Worm (Caenorhabditis elegans) whole organism, mixed stage, embryonic: ENCODE results near the gene T22B7.3.

Source experiments
- M03D4.4 ChIP-seq: sonication (generic microtip); optimal IDR thresholded peaks from 2 replicates; lab custom pipeline; 2017; ENCODE audit warnings: mild to moderate bottlenecking, missing genetic modification characterization, missing compliant biosample characterization
- bed-3 ChIP-seq: fragments of 200-800 bp; sonication (Bioruptor generic); optimal IDR thresholded peaks from 3 replicates; lab custom pipeline; 2018; ENCODE audit warnings: mild to moderate bottlenecking, missing genetic modification characterization, moderate library complexity, missing compliant biosample characterization
- blmp-1 ChIP-seq: fragments of 150-350 bp; optimal IDR thresholded peaks from 2 replicates; lab custom pipeline; 2014; ENCODE audit warnings: missing biosample characterization, missing genetic modification characterization
- ceh-39 ChIP-seq: fragments of 150-350 bp; optimal IDR thresholded peaks from 2 replicates; lab custom pipeline; 2014; ENCODE audit warnings: missing biosample characterization, missing genetic modification characterization
- ceh-43 ChIP-seq: fragments of 200-800 bp; sonication (Bioruptor generic); optimal IDR thresholded peaks from 2 replicates; lab custom pipeline; 2018; ENCODE audit warnings: mild to moderate bottlenecking, missing genetic modification characterization, moderate library complexity, missing compliant biosample characterization
- ceh-83 ChIP-seq: fragments of 200-800 bp; sonication (Bioruptor generic); optimal IDR thresholded peaks from 2 replicates; lab custom pipeline; 2018; ENCODE audit warnings: mild to moderate bottlenecking, missing genetic modification characterization, missing compliant biosample characterization
- ces-1 ChIP-seq: fragments of 150-350 bp; optimal IDR thresholded peaks from 2 replicates; lab custom pipeline; 2014; ENCODE audit warnings: missing biosample characterization, missing genetic modification reagents, missing genetic modification characterization
- cnd-1 ChIP-seq: fragments of 200-800 bp; sonication (Bioruptor generic); optimal IDR thresholded peaks from 2 replicates; lab custom pipeline; 2018; ENCODE audit warnings: mild to moderate bottlenecking, missing genetic modification characterization, missing compliant biosample characterization
- drap-1 ChIP-seq: fragments of 200-800 bp; sonication (Bioruptor generic); optimal IDR thresholded peaks from 3 replicates; lab custom pipeline; 2018; ENCODE audit warnings: mild to moderate bottlenecking, missing genetic modification characterization, missing compliant biosample characterization
- elt-1 ChIP-seq: sonication (generic microtip); optimal IDR thresholded peaks from 2 replicates; lab custom pipeline; 2017; ENCODE audit warnings: missing genetic modification characterization, mild to moderate bottlenecking, missing compliant biosample characterization, antibody characterized with exemption, moderate library complexity, borderline replicate concordance; ENCODE audit not compliant: insufficient read depth
- elt-3 ChIP-seq: fragments of 150-350 bp; optimal IDR thresholded peaks from 2 replicates; lab custom pipeline; 2014; ENCODE audit warnings: missing biosample characterization, missing genetic modification characterization
- flh-1 ChIP-seq: fragments of 200-800 bp; sonication (Bioruptor generic); optimal IDR thresholded peaks from 2 replicates; lab custom pipeline; 2018; ENCODE audit warnings: mild to moderate bottlenecking, missing genetic modification characterization, moderate library complexity, missing compliant biosample characterization
- ham-2 ChIP-seq: fragments of 200-800 bp; sonication (Bioruptor generic); optimal IDR thresholded peaks from 2 replicates; lab custom pipeline; 2018; ENCODE audit warnings: mild to moderate bottlenecking, missing genetic modification characterization, missing compliant biosample characterization
- hlh-1 ChIP-seq: fragments of 150-350 bp; optimal IDR thresholded peaks from 2 replicates; lab custom pipeline; 2014; ENCODE audit warnings: missing biosample characterization, missing genetic modification reagents, missing genetic modification characterization
- lin-13 ChIP-seq: fragments of 150-350 bp; optimal IDR thresholded peaks from 2 replicates; lab custom pipeline; 2014; ENCODE audit warnings: missing biosample characterization, missing genetic modification characterization
- lin-32 ChIP-seq: fragments of 200-800 bp; sonication (Bioruptor generic); optimal IDR thresholded peaks from 2 replicates; lab custom pipeline; 2018; ENCODE audit warnings: mild to moderate bottlenecking, missing genetic modification characterization, missing compliant biosample characterization
- lsy-2 ChIP-seq: fragments of 150-350 bp; optimal IDR thresholded peaks from 2 replicates; lab custom pipeline; 2014; ENCODE audit warnings: missing biosample characterization, missing genetic modification characterization
- mab-5 ChIP-seq: fragments of 150-350 bp; optimal IDR thresholded peaks from 2 replicates; lab custom pipeline; 2014; ENCODE audit warnings: missing biosample characterization, missing genetic modification characterization
- mep-1 ChIP-seq: fragments of 150-350 bp; optimal IDR thresholded peaks from 2 replicates; lab custom pipeline; 2017; ENCODE audit warnings: missing biosample characterization, missing genetic modification reagents, missing genetic modification characterization, inconsistent platforms
- mls-2 ChIP-seq: sonication (generic microtip); optimal IDR thresholded peaks from 2 replicates; lab custom pipeline; 2016; ENCODE audit warnings: mild to moderate bottlenecking, missing genetic modification characterization, moderate library complexity, missing compliant biosample characterization
- nhr-12 ChIP-seq: fragments of 150-350 bp; optimal IDR thresholded peaks from 2 replicates; lab custom pipeline; 2014; ENCODE audit warnings: missing biosample characterization, missing genetic modification characterization
- nhr-2 ChIP-seq: fragments of 150-350 bp; optimal IDR thresholded peaks from 2 replicates; lab custom pipeline; 2014; ENCODE audit warnings: missing biosample characterization, missing genetic modification characterization
- nhr-237 ChIP-seq: fragments of 150-350 bp; optimal IDR thresholded peaks from 2 replicates; lab custom pipeline; 2014; ENCODE audit warnings: missing biosample characterization, missing genetic modification characterization
- nhr-28 ChIP-seq: fragments of 150-350 bp; optimal IDR thresholded peaks from 2 replicates; lab custom pipeline; 2014; ENCODE audit warnings: missing biosample characterization, missing genetic modification characterization
- nhr-76 ChIP-seq: sonication (generic microtip); optimal IDR thresholded peaks from 2 replicates; lab custom pipeline; 2017; ENCODE audit warnings: missing biosample characterization, missing genetic modification characterization
- pha-4 ChIP-seq: fragments of 150-350 bp; optimal IDR thresholded peaks from 2 replicates; lab custom pipeline; 2018; ENCODE audit warnings: missing biosample characterization, missing genetic modification reagents, missing genetic modification characterization
- sem-2 ChIP-seq: fragments of 200-800 bp; sonication (Bioruptor generic); optimal IDR thresholded peaks from 2 replicates; lab custom pipeline; 2018; ENCODE audit warnings: mild to moderate bottlenecking, missing genetic modification characterization, missing compliant biosample characterization
- snpc-4 ChIP-seq: fragments of 150-350 bp; optimal IDR thresholded peaks from 2 replicates; lab custom pipeline; 2014; ENCODE audit warnings: missing biosample characterization, missing genetic modification characterization
- sptf-1 ChIP-seq: sonication (generic microtip); optimal IDR thresholded peaks from 2 replicates; lab custom pipeline; 2017; ENCODE audit warnings: mild to moderate bottlenecking, missing genetic modification characterization, moderate library complexity, missing compliant biosample characterization
- tbx-8 ChIP-seq: fragments of 200-800 bp; sonication (Bioruptor generic); optimal IDR thresholded peaks from 2 replicates; lab custom pipeline; 2018; ENCODE audit warnings: mild to moderate bottlenecking, missing genetic modification characterization, moderate library complexity, missing compliant biosample characterization
- unc-120 ChIP-seq: sonication (generic microtip); optimal IDR thresholded peaks from 2 replicates; lab custom pipeline; 2017; ENCODE audit warnings: missing genetic modification characterization, missing compliant biosample characterization; ENCODE audit not compliant: poor library complexity, severe bottlenecking
- unc-39 ChIP-seq: fragments of 150-350 bp; optimal IDR thresholded peaks from 2 replicates; lab custom pipeline; 2014; ENCODE audit warnings: missing biosample characterization, missing genetic modification characterization
- unc-62 ChIP-seq: fragments of 150-350 bp; optimal IDR thresholded peaks from 2 replicates; lab custom pipeline; 2014; ENCODE audit warnings: missing biosample characterization, missing genetic modification reagents, missing genetic modification characterization
- zip-8 ChIP-seq: fragments of 150-350 bp; optimal IDR thresholded peaks from 2 replicates; lab custom pipeline; 2014; ENCODE audit warnings: missing biosample characterization, missing genetic modification characterization
- ztf-11 ChIP-seq: fragments of 150-350 bp; optimal IDR thresholded peaks from 2 replicates; lab custom pipeline; 2014; ENCODE audit warnings: missing biosample characterization, missing genetic modification characterization

T22B7.3 gene

DNA sequence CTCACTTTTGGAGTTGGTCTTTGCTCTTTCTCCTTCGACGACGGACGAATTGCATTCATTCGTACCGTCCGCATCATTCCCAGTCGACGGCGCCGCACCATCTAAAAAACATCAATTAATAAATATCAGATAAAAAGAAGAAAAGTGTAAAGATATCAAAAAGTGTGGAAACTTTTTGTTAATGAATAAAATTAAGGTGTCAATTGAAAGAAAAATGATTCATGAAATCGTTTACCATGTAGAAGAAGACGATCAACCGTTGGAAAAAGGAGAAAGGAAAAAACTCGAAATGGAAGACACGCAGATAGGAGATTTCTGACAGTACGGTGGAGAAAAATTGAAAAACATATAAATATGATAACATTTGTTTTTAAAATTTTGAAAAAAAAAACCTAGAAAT is 33.0 kb downstream of the T22B7.3 start, which contains the start of gene set-19:
set-19 (minus strand) TSS at position 101 of the 400 bp plus-strand sequence.
- TF ChIP-seq pha-4 (tag; lab: Kevin White, UChicago) (no peak), lin-13 (tag; lab: Kevin White, UChicago) (no peak), ceh-39 (no peak), M03D4.4 (tag; lab: Kevin White, UChicago) (no peak), tbx-8 (GFP tag; lab: Kevin White, UChicago) (no peak), sptf-1 (tag; lab: Kevin White, UChicago) (no peak), ceh-43 (GFP tag; lab: Kevin White, UChicago) (no peak), nhr-76 (tag; lab: Kevin White, UChicago) (no peak), mls-2 (tag; lab: Kevin White, UChicago) (no peak), drap-1 (no peak), lsy-2 (no peak), elt-1 (tag; lab: Kevin White, UChicago) (no peak), nhr-2 (tag; lab: Kevin White, UChicago) (no peak), snpc-4 (tag; lab: Kevin White, UChicago) (no peak), mab-5 (no peak), ztf-11 (tag; lab: Kevin White, UChicago) (no peak), blmp-1 (tag; lab: Kevin White, UChicago) (no peak), mep-1 (tag; lab: Kevin White, UChicago) (no peak)

DNA sequence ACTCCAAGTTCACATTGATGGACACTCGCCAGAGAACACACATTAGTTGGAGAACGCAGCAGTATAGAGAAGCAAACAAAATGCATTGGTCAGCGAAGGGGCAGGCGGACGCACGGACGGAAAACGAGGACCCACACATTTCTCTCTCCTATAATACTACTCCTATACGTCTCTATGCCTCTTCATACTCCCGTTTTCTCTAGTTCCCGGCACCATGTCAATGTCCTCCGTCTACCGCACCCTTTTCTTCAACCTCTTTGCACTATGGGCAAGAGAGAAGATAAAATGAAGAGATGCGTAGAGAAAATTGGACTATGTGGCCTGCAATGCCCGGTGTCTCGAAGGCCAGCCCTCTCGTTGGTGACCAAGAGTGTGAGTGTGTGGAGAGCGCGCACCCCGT is 38.9 kb downstream of the T22B7.3 start, which contains the start of gene set-20:
set-20 (minus strand) TSS at position 94 of the 400 bp plus-strand sequence.
- TF ChIP-seq nhr-28 (tag; lab: Kevin White, UChicago) (no peak), zip-8 (tag; lab: Kevin White, UChicago) (no peak), ceh-39 (no peak), elt-1 (tag; lab: Kevin White, UChicago) (no peak), mls-2 (tag; lab: Kevin White, UChicago) (peak; percentile 63), hlh-1 (tag; lab: Kevin White, UChicago) (peak; percentile 39), M03D4.4 (tag; lab: Kevin White, UChicago) (peak; percentile 58), unc-120 (peak; percentile 68), ceh-83 (GFP tag; lab: Kevin White, UChicago) (peak; percentile 28), nhr-237 (tag; lab: Kevin White, UChicago) (no peak), unc-39 (tag; lab: Kevin White, UChicago) (no peak), lin-32 (GFP tag; lab: Kevin White, UChicago) (no peak), ceh-43 (GFP tag; lab: Kevin White, UChicago) (no peak), pha-4 (tag; lab: Kevin White, UChicago) (peak; percentile 17), mep-1 (tag; lab: Kevin White, UChicago) (peak; percentile 75), mab-5 (no peak), ham-2 (GFP tag; lab: Kevin White, UChicago) (peak; percentile 54), sem-2 (no peak), tbx-8 (GFP tag; lab: Kevin White, UChicago) (no peak), nhr-12 (no peak), elt-3 (tag; lab: Kevin White, UChicago) (no peak), unc-62 (GFP tag; lab: Kevin White, UChicago) (peak; percentile 83), snpc-4 (tag; lab: Kevin White, UChicago) (no peak), nhr-76 (tag; lab: Kevin White, UChicago) (no peak), cnd-1 (tag; lab: Kevin White, UChicago) (peak; percentile 27), flh-1 (no peak), blmp-1 (tag; lab: Kevin White, UChicago) (no peak), drap-1 (peak; percentile 69), nhr-2 (tag; lab: Kevin White, UChicago) (peak; percentile 94), lin-13 (tag; lab: Kevin White, UChicago) (no peak), ces-1 (GFP tag; lab: Kevin White, UChicago) (peak; percentile 85), lsy-2 (peak; percentile 23), ztf-11 (tag; lab: Kevin White, UChicago) (peak; percentile 45), sptf-1 (tag; lab: Kevin White, UChicago) (peak; percentile 59), bed-3 (no peak)

DNA sequence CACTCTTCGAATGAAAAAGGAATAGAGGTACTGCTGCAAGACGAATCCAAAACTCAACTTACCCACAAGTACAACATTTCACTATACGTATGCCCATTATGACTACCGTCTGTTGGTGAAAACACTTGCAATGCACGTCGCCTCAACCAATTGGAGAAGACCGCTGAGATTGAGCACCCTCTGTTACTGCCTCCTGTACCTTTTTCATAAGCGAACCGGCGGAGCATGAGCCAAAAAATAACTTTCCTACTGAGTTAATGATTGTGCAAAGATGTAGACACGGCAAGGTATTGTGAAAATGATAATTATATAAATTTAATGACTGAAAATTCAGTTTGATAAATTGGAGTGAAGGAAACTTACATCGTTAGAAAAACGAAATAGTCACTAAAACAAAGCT is 41.9 kb downstream of the T22B7.3 start:
- TF ChIP-seq M03D4.4 (tag; lab: Kevin White, UChicago) (no peak), hlh-1 (tag; lab: Kevin White, UChicago) (no peak), drap-1 (no peak), ham-2 (GFP tag; lab: Kevin White, UChicago) (no peak), mls-2 (tag; lab: Kevin White, UChicago) (no peak), pha-4 (tag; lab: Kevin White, UChicago) (no peak), lsy-2 (no peak), elt-1 (tag; lab: Kevin White, UChicago) (no peak)
- TF ChIP-seq, all 35 proteins: peak for 0
